Fruit fly (Drosophila melanogaster) whole organism, wandering third instar larva: ENCODE results near the gene CG31816.

Experiments
- Abd-B ChIP-seq: fragments of >200 bp; optimal IDR thresholded peaks from 2 replicates; lab custom pipeline; 2017; ENCODE audit warnings: missing biosample characterization, missing genetic modification characterization
- CG32264 ChIP-seq: fragments of 200-800 bp; sonication (Bioruptor generic); optimal IDR thresholded peaks from 2 replicates; lab custom pipeline; 2016; ENCODE audit warnings: missing biosample characterization, missing genetic modification characterization
- CG9705 ChIP-seq: fragments of 200-800 bp; sonication (Bioruptor generic); optimal IDR thresholded peaks from 2 replicates; lab custom pipeline; 2018; ENCODE audit warnings: missing biosample characterization, mild to moderate bottlenecking, missing genetic modification characterization
- CrebA ChIP-seq: fragments of 200-800 bp; sonication (Bioruptor generic); optimal IDR thresholded peaks from 2 replicates; lab custom pipeline; 2016; ENCODE audit warnings: missing biosample characterization, mild to moderate bottlenecking, missing genetic modification characterization, borderline replicate concordance
- Dfd ChIP-seq: fragments of >200 bp; optimal IDR thresholded peaks from 2 replicates; lab custom pipeline; 2017; ENCODE audit warnings: missing biosample characterization, missing genetic modification characterization
- Dif ChIP-seq: fragments of 200-275, 200-300 bp; sonication (Bioruptor generic); optimal IDR thresholded peaks from 2 replicates; lab custom pipeline; 2018; ENCODE audit warnings: missing biosample characterization, missing genetic modification characterization; ENCODE audit not compliant: partially characterized antibody
- GATAd ChIP-seq: sonication (Bioruptor generic); optimal IDR thresholded peaks from 2 replicates; lab custom pipeline; 2016; ENCODE audit warnings: missing biosample characterization, missing genetic modification characterization
- HLH106 ChIP-seq: fragments of 200-800 bp; optimal IDR thresholded peaks from 3 replicates; lab custom pipeline; 2019; ENCODE audit warnings: missing biosample characterization, mild to moderate bottlenecking, missing genetic modification characterization, moderate library complexity
- Hnf4 ChIP-seq: fragments of 200-800 bp; sonication (Bioruptor generic); optimal IDR thresholded peaks from 2 replicates; lab custom pipeline; 2016; ENCODE audit warnings: missing biosample characterization, mild to moderate bottlenecking, missing genetic modification characterization
- Hr78 ChIP-seq: fragments of >200 bp; optimal IDR thresholded peaks from 2 replicates; lab custom pipeline; 2017; ENCODE audit warnings: missing biosample characterization, missing genetic modification characterization
- Hr83 ChIP-seq: fragments of 200-300 bp; sonication (Bioruptor generic); optimal IDR thresholded peaks from 2 replicates; lab custom pipeline; 2016; ENCODE audit warnings: missing biosample characterization, mild to moderate bottlenecking, missing genetic modification characterization, moderate library complexity; ENCODE audit not compliant: poor library complexity, severe bottlenecking
- Jra ChIP-seq: sonication (Bioruptor generic); optimal IDR thresholded peaks from 2 replicates; lab custom pipeline; 2016; ENCODE audit warnings: missing biosample characterization, missing genetic modification characterization
- Mio ChIP-seq: sonication (Bioruptor generic); optimal IDR thresholded peaks from 2 replicates; lab custom pipeline; 2016; ENCODE audit warnings: missing biosample characterization, missing genetic modification characterization
- Myc ChIP-seq: fragments of >200 bp; optimal IDR thresholded peaks from 2 replicates; lab custom pipeline; 2017
- N ChIP-seq: fragments of >200 bp; optimal IDR thresholded peaks from 2 replicates; lab custom pipeline; 2018; ENCODE audit warnings: missing biosample characterization, missing external identifiers, missing genetic modification characterization
- OdsH ChIP-seq: fragments of 200-800 bp; sonication (Bioruptor generic); optimal IDR thresholded peaks from 2 replicates; lab custom pipeline; 2016; ENCODE audit warnings: missing biosample characterization, mild to moderate bottlenecking, missing genetic modification characterization
- Rel ChIP-seq, 2 experiments: fragments of 200-800 bp; sonication (Bioruptor generic) in 1 of 2; optimal IDR thresholded peaks; 2 replicates in 1 of 2; 3 replicates in 1 of 2; lab custom pipeline; 2016 to 2019; ENCODE audit warnings: mild to moderate bottlenecking in 2 of 2, missing biosample characterization in 2 of 2, missing genetic modification characterization in 2 of 2, moderate library complexity in 1 of 2
- Sp1 ChIP-seq: fragments of 200-800 bp; sonication (Bioruptor generic); optimal IDR thresholded peaks from 3 replicates; lab custom pipeline; 2019; ENCODE audit warnings: missing biosample characterization, mild to moderate bottlenecking, missing genetic modification characterization, moderate library complexity
- Vsx2 ChIP-seq: fragments of 200-300, 225-300 bp; sonication (Bioruptor generic); optimal IDR thresholded peaks from 2 replicates; lab custom pipeline; 2018; ENCODE audit warnings: missing biosample characterization, missing genetic modification characterization; ENCODE audit not compliant: partially characterized antibody
- br ChIP-seq: fragments of 200-800 bp; sonication (Bioruptor generic); optimal IDR thresholded peaks from 2 replicates; lab custom pipeline; 2016; ENCODE audit warnings: missing biosample characterization, missing genetic modification characterization
- brk ChIP-seq: fragments of 200-800 bp; sonication (Bioruptor generic); optimal IDR thresholded peaks from 2 replicates; lab custom pipeline; 2016; ENCODE audit warnings: missing biosample characterization, mild to moderate bottlenecking, missing genetic modification characterization
- dl ChIP-seq, 2 experiments: fragments of 175-275, 200-275 bp in 1 of 2; fragments of 200-275 bp in 1 of 2; sonication (Bioruptor generic); optimal IDR thresholded peaks; lab custom pipeline; 2018; ENCODE audit warnings: mild to moderate bottlenecking in 2 of 2, missing biosample characterization in 2 of 2, missing genetic modification characterization in 2 of 2, moderate library complexity in 2 of 2; ENCODE audit not compliant: partially characterized antibody in 2 of 2, insufficient read depth in 1 of 2
- dmrt93B ChIP-seq: fragments of 200-800 bp; sonication (Bioruptor generic); optimal IDR thresholded peaks from 2 replicates; lab custom pipeline; 2018; ENCODE audit warnings: missing biosample characterization, mild to moderate bottlenecking, missing genetic modification characterization
- dsf ChIP-seq: sonication (Bioruptor generic); optimal IDR thresholded peaks from 2 replicates; lab custom pipeline; 2016; ENCODE audit warnings: missing biosample characterization, missing genetic modification characterization, borderline replicate concordance
- ey ChIP-seq: fragments of 200-800 bp; sonication (Bioruptor generic); optimal IDR thresholded peaks from 2 replicates; lab custom pipeline; 2016; ENCODE audit warnings: missing biosample characterization, missing genetic modification characterization
- foxo ChIP-seq, 2 experiments: fragments of 200-800 bp; sonication (Bioruptor generic); optimal IDR thresholded peaks; 2 replicates in 1 of 2; 3 replicates in 1 of 2; lab custom pipeline; 2016 to 2017; ENCODE audit warnings: missing biosample characterization in 2 of 2, missing genetic modification characterization in 2 of 2
- fru ChIP-seq: fragments of 200-800 bp; sonication (Bioruptor generic); optimal IDR thresholded peaks from 3 replicates; lab custom pipeline; 2016; ENCODE audit warnings: missing biosample characterization, mild to moderate bottlenecking, missing genetic modification characterization
- h ChIP-seq: fragments of 200-800 bp; sonication (Bioruptor generic); optimal IDR thresholded peaks from 3 replicates; lab custom pipeline; 2016; ENCODE audit warnings: missing biosample characterization, mild to moderate bottlenecking, missing genetic modification characterization
- jim ChIP-seq: fragments of 175-275, 200-325 bp; sonication (Bioruptor generic); optimal IDR thresholded peaks from 2 replicates; lab custom pipeline; 2016; ENCODE audit warnings: missing biosample characterization, mild to moderate bottlenecking, missing genetic modification characterization
- lola ChIP-seq: fragments of >200 bp; optimal IDR thresholded peaks from 2 replicates; lab custom pipeline; 2017; ENCODE audit warnings: missing biosample characterization, missing genetic modification characterization
- pan ChIP-seq: fragments of >200 bp; optimal IDR thresholded peaks from 2 replicates; lab custom pipeline; 2017
- psq ChIP-seq: fragments of 200-800 bp; sonication (Bioruptor generic); optimal IDR thresholded peaks from 3 replicates; lab custom pipeline; 2017; ENCODE audit warnings: missing biosample characterization, mild to moderate bottlenecking, missing genetic modification characterization, moderate library complexity
- rgr ChIP-seq: fragments of 200-800 bp; sonication (Bioruptor generic); optimal IDR thresholded peaks from 3 replicates; lab custom pipeline; 2016; ENCODE audit warnings: missing biosample characterization, mild to moderate bottlenecking, missing genetic modification characterization
- sage ChIP-seq: fragments of 200-800 bp; sonication (Bioruptor generic); optimal IDR thresholded peaks from 2 replicates; lab custom pipeline; 2016; ENCODE audit warnings: missing biosample characterization, mild to moderate bottlenecking, missing genetic modification characterization
- sv ChIP-seq: fragments of 200-800 bp; sonication (Bioruptor generic); optimal IDR thresholded peaks from 3 replicates; lab custom pipeline; 2016; ENCODE audit warnings: missing biosample characterization, missing genetic modification characterization
- tai ChIP-seq: sonication (Bioruptor generic); optimal IDR thresholded peaks from 2 replicates; lab custom pipeline; 2016; ENCODE audit warnings: missing biosample characterization, missing genetic modification characterization
- usp ChIP-seq: fragments of >200 bp; optimal IDR thresholded peaks from 2 replicates; lab custom pipeline; 2017; ENCODE audit warnings: missing biosample characterization, missing genetic modification characterization
- woc ChIP-seq: sonication (Bioruptor generic); optimal IDR thresholded peaks from 2 replicates; lab custom pipeline; 2016; ENCODE audit warnings: missing biosample characterization, mild to moderate bottlenecking, missing genetic modification characterization

The CG31816 gene

DNA sequence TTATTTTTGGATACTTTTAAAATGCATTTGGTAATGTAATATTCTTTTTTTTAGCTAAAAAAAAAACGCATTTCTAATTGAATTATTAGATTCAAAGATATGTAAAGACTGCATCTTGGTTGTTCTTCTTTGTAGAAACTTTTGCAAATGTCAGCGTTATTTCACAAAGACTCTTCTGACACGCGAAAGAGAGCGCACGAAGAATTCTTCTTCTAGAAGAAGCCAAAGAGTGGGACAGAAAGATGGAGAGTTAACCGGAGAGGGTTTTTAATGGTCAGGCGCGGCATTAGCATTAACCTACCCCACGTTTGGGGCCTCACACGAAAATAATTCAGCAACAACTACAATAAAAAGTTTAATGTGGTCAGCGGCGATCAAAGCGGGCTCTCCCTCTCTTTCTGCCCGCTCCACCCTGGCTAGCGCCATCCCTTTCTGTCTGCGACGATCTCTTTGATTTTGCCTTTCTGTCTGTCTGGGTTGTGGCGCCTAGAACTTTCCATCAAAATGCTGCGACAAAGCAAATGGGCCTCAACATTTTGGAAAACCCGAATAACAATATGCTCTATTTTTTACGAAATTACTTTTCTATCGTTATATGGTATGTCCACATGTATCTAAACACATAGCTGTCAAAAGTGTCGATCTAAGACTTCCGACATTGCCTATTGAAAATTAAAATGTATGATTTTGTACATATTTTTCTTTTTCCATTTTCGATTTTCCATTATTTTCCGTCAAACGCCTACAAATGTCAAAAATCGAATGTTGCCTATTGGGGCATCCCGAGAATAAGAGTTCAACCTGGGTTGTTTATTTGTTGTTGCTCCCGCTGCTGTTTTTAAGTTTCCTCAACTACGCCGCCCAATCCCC lies 21.6 kb upstream of the CG31816 start:
- TF ChIP-seq Abd-B: no peak
- TF ChIP-seq brk (GFP tag; lab: Kevin White, UChicago): no peak
- no peak for TF ChIP-seq Mio (GFP tag; lab: Kevin White, UChicago)
- TF ChIP-seq rgr: no peak
- TF ChIP-seq dmrt93B (GFP tag; lab: Kevin White, UChicago): no peak
- no peak for TF ChIP-seq N
- TF ChIP-seq Rel (GFP tag; optimal IDR thresholded peaks at IDR 0.05; lab: Kevin White, UChicago): no peak
- peak; percentile 14 for TF ChIP-seq Rel (tag; optimal IDR thresholded peaks at IDR 0.05; lab: Kevin White, UChicago)
- TF ChIP-seq dl (GFP tag; optimal IDR thresholded peaks at IDR 0.05; lab: Kevin White, UChicago; ENCODE audit: insufficient read depth in 1 of 2, partially characterized antibody in 2 of 2): peak in 1 of 2 experiments; percentile 63
- no peak for TF ChIP-seq OdsH
- no peak for TF ChIP-seq sage
- no peak for TF ChIP-seq CrebA (GFP tag; lab: Kevin White, UChicago)
- TF ChIP-seq Dfd (GFP tag; lab: Kevin White, UChicago): no peak
- TF ChIP-seq Dif (GFP tag; lab: Kevin White, UChicago): peak; percentile 54

DNA sequence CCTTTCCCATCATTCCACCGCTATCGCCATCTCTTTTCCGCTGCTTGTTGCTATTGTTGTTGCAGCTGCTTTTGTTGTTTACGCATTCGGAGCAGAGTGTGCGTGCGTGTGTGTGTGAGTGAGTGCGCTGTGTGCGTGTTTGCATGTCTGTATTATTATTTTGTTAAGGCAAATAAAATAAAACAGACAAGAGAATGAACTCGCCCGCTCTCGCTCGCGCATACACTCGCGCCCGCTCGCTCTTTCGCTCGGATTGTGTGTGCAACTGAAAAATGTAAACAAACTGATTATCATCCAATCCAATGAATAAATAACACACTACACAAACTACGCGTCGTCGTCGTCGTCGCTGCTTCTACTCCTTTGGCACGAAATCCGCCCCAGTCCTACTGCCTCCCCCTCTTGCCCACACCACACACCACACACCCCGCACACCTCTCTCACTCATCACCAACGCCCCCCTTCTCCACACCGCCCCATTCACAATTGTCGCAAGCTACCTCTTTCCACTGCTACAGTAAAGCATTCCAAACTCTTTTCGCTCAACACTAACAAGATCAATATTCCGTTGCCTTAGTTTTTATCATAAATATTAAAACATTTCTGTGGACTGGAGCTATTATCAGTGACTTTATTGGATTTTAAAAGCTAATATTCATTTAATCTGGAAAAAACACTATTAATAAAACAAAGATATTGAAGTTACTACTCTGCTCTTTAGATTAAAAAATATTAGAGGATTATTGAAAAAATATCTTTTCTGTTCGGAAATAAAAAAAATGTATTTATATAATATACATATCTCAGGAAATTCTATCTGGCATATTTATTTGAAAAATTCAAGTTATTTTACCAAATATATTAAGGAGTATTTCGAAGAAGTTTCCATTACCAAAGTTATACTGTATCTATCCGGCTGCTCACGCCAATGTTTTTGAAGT lies 20.7 kb upstream of the CG31816 start:
- peak in 1 of 2 experiments; percentile 75 for TF ChIP-seq dl (GFP tag; optimal IDR thresholded peaks at IDR 0.05; lab: Kevin White, UChicago; ENCODE audit: insufficient read depth in 1 of 2, partially characterized antibody in 2 of 2)
- no peak for TF ChIP-seq GATAd (GFP tag; lab: Kevin White, UChicago)
- TF ChIP-seq br (GFP tag; lab: Kevin White, UChicago): peak; percentile 63
- TF ChIP-seq Vsx2 (GFP tag; lab: Kevin White, UChicago): no peak
- TF ChIP-seq lola (GFP tag; lab: Kevin White, UChicago): no peak
- no peak for TF ChIP-seq woc (GFP tag; lab: Kevin White, UChicago)
- TF ChIP-seq Rel (GFP tag; optimal IDR thresholded peaks at IDR 0.05; lab: Kevin White, UChicago): no peak
- TF ChIP-seq Rel (tag; optimal IDR thresholded peaks at IDR 0.05; lab: Kevin White, UChicago): peak; percentile 80
- peak; percentile 15 for TF ChIP-seq Mio (GFP tag; lab: Kevin White, UChicago)
- TF ChIP-seq usp (GFP tag; lab: Kevin White, UChicago): no peak
- peak; percentile 16 for TF ChIP-seq dmrt93B (GFP tag; lab: Kevin White, UChicago)
- TF ChIP-seq sv (GFP tag; lab: Kevin White, UChicago): no peak
- TF ChIP-seq Myc (lab: Kevin White, UChicago): no peak
- peak; percentile 7 for TF ChIP-seq OdsH
- TF ChIP-seq Sp1: peak; percentile 43
- TF ChIP-seq tai: peak; percentile 59
- TF ChIP-seq rgr: peak; percentile 62
- TF ChIP-seq CG32264 (GFP tag; lab: Kevin White, UChicago): no peak
- peak; percentile 38 for TF ChIP-seq CrebA (GFP tag; lab: Kevin White, UChicago)
- peak; percentile 48 for TF ChIP-seq jim (GFP tag; lab: Kevin White, UChicago)
- TF ChIP-seq N: peak; percentile 18
- no peak for TF ChIP-seq Abd-B
- TF ChIP-seq sage: peak; percentile 9
- TF ChIP-seq Hr78: no peak
- peak; percentile 69 for TF ChIP-seq Dfd (GFP tag; lab: Kevin White, UChicago)
- TF ChIP-seq pan (lab: Kevin White, UChicago): no peak
- peak; percentile 83 for TF ChIP-seq Jra (GFP tag; lab: Kevin White, UChicago)
- peak; percentile 62 for TF ChIP-seq Hnf4 (GFP tag; lab: Kevin White, UChicago)
- no peak for TF ChIP-seq foxo (GFP tag; optimal IDR thresholded peaks at IDR 0.05; lab: Kevin White, UChicago)
- peak; percentile 54 for TF ChIP-seq psq (GFP tag; lab: Kevin White, UChicago)
- no peak for TF ChIP-seq Dif (GFP tag; lab: Kevin White, UChicago)
- TF ChIP-seq HLH106 (tag; lab: Kevin White, UChicago): peak; percentile 10
- TF ChIP-seq Hr83: no peak
- no peak for TF ChIP-seq dsf
- TF ChIP-seq CG9705 (GFP tag; lab: Kevin White, UChicago): no peak
- no peak for TF ChIP-seq ey (GFP tag; lab: Kevin White, UChicago)
- TF ChIP-seq h (GFP tag; lab: Kevin White, UChicago): peak; percentile 54
- TF ChIP-seq brk (GFP tag; lab: Kevin White, UChicago): no peak
- TF ChIP-seq fru (GFP tag; lab: Kevin White, UChicago): peak; percentile 46
- TF ChIP-seq, all 38 proteins: peak for 20
